Fruit fly (Drosophila melanogaster): ENCODE results near the gene CG10375.

CG10375 gene

dm6 chr3R:23783961-23784360 is 16.4 kb downstream of the CG10375 start (continued):
- TF ChIP-seq OdsH (GFP tag; optimal IDR thresholded peaks at IDR 0.05) (peak; percentile 90), CG10631 (GFP tag; optimal IDR thresholded peaks at IDR 0.05) (peak; percentile 90), CG34406 (GFP tag; optimal IDR thresholded peaks at IDR 0.05) (peak; percentile 84), CG31627 (GFP tag; optimal IDR thresholded peaks at IDR 0.05) (peak; percentile 77), esn (GFP tag; optimal IDR thresholded peaks at IDR 0.05) (peak; percentile 84), Hr38 (GFP tag; optimal IDR thresholded peaks at IDR 0.05) (no peak), ss (GFP tag; optimal IDR thresholded peaks at IDR 0.05) (peak; percentile 86 to 87), Sox15 (GFP tag; optimal IDR thresholded peaks at IDR 0.05) (peak; percentile 73), CG9139 (GFP tag; optimal IDR thresholded peaks at IDR 0.05) (peak; percentile 74), dsx (GFP tag; optimal IDR thresholded peaks at IDR 0.05; ENCODE audit: poor library complexity, severe bottlenecking) (peak; percentile 83), Eip78C (GFP tag) (peak; percentile 97), pdm3 (GFP tag; optimal IDR thresholded peaks at IDR 0.05) (peak; percentile 91), CG11294 (GFP tag; IDR thresholded peaks at IDR 0.05) (peak; percentile 65), CG6808 (GFP tag; optimal IDR thresholded peaks at IDR 0.05) (peak; percentile 87), Met (GFP tag; optimal IDR thresholded peaks at IDR 0.05) (peak; percentile 85), CG11902 (GFP tag; optimal IDR thresholded peaks at IDR 0.05) (peak; percentile 66), fkh (GFP tag; optimal IDR thresholded peaks at IDR 0.05) (no peak), Eip75B (GFP tag; optimal IDR thresholded peaks at IDR 0.05) (peak; percentile 90), CG4318 (GFP tag; optimal IDR thresholded peaks at IDR 0.05) (peak; percentile 86), CG10669 (GFP tag; optimal IDR thresholded peaks at IDR 0.05) (peak; percentile 86), spab (GFP tag; optimal IDR thresholded peaks at IDR 0.05) (peak; percentile 85), CG8632 (GFP tag; optimal IDR thresholded peaks at IDR 0.05) (peak; percentile 86), CG1621 (tag; optimal IDR thresholded peaks at IDR 0.05) (peak; percentile 85), CG7368 (GFP tag; optimal IDR thresholded peaks at IDR 0.05) (peak; percentile 78), CG3919 (GFP tag; optimal IDR thresholded peaks at IDR 0.05) (peak; percentile 88), vri (GFP tag; optimal IDR thresholded peaks at IDR 0.05) (peak; percentile 11), CG32006 (GFP tag; optimal IDR thresholded peaks at IDR 0.05) (peak; percentile 94), CG3032 (tag; optimal IDR thresholded peaks at IDR 0.05) (peak; percentile 89), fd59A (GFP tag; optimal IDR thresholded peaks at IDR 0.05) (peak; percentile 86), CG8119 (GFP tag; IDR thresholded peaks at IDR 0.05) (peak; percentile 90), Smox (GFP tag; optimal IDR thresholded peaks at IDR 0.05) (peak; percentile 75)

DNA sequence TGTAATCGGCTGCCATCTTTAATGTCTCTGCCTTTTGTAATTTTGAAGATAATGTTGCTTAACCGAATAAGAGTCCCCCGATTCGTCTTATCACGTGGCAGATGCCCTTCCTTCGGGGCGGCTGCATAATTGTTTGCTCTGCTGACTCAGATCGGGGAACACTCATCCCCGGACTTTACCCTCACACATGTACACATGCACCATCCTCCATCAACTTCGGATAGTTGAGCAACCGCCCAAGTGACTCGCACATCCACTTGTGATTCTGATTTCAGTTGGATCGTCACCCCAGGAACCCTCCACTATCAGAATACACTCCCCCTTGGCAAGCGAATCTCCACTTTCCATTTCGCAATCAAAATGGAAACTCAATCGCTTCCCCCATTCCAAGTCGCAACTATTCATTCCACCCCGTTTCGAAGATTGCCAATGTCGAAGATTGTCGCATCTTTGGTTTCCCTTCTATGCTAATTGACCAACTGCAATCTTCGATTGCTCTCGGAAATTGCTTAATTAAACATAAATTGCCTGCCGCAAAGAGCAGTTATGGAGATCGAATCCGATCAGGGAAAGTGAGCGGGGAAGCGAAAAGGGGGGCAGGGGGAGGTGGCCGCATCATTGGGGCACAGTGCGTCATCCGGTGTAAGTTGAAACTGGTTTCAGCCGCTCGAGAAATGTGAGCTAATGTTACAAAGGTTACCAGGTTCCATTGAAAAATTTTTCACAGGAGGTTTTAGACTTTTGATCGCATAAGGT is 17.6 kb downstream of the CG10375 start:
- no peak for TF ChIP-seq eg (GFP tag; IDR thresholded peaks at IDR 0.05)
- peak; percentile 26 for TF ChIP-seq spab (GFP tag; optimal IDR thresholded peaks at IDR 0.05)
- TF ChIP-seq CG11902 (GFP tag; optimal IDR thresholded peaks at IDR 0.05) = no peak
- TF ChIP-seq Hr4 (GFP tag; optimal IDR thresholded peaks at IDR 0.05) = no peak
- TF ChIP-seq CG16779 (tag; optimal IDR thresholded peaks at IDR 0.05) = no peak
- TF ChIP-seq cyc (GFP tag; optimal IDR thresholded peaks at IDR 0.05) = no peak
- peak; percentile 91 for TF ChIP-seq Blimp-1 (GFP tag; optimal IDR thresholded peaks at IDR 0.05)
- no peak for TF ChIP-seq CG34406 (GFP tag; optimal IDR thresholded peaks at IDR 0.05)
- TF ChIP-seq fd59A (GFP tag; optimal IDR thresholded peaks at IDR 0.05) = no peak
- TF ChIP-seq topi (GFP tag; optimal IDR thresholded peaks at IDR 0.05) = no peak
- TF ChIP-seq CG6276 (GFP tag; optimal IDR thresholded peaks at IDR 0.05) = peak; percentile 38
- TF ChIP-seq ss (GFP tag; optimal IDR thresholded peaks at IDR 0.05) = peak; percentile 36 to 56
- TF ChIP-seq CG6808 (GFP tag; optimal IDR thresholded peaks at IDR 0.05) = peak; percentile 55
- peak; percentile 20 for TF ChIP-seq CG9139 (GFP tag; optimal IDR thresholded peaks at IDR 0.05)
- no peak for TF ChIP-seq pdm3 (GFP tag; optimal IDR thresholded peaks at IDR 0.05)
- TF ChIP-seq CG3919 (GFP tag; optimal IDR thresholded peaks at IDR 0.05) = peak; percentile 16
